Worm (Caenorhabditis elegans): ENCODE data around the gene ZC443.2.

The ZC443.2 gene

DNA sequence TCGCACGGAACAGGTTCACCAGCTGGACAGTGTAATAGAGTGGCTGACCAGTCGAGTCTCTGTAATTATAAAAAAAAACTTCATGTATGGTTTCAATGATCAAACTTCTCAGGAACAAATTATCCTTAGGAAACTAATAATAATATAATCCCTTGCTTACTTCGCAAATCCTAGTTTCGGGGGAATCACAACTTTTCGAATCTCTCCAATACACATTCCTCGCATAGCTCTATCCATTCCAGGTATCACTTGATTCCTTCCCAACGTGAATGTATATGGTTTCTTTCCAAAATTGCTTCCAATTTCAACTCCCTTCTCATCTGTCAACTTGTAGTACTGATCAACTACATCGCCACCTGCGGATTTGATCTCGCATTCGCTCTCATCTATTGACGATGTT, 24.7 kb downstream of the ZC443.2 start:
- no peak for TF ChIP-seq Y53F4B.3 (GFP tag; IDR thresholded peaks at IDR 0.05)
- no peak for TF ChIP-seq die-1 (tag; optimal IDR thresholded peaks at IDR 0.05)
- no peak for TF ChIP-seq ama-1 (optimal IDR thresholded peaks at IDR 0.05)
- TF ChIP-seq ama-1 (GFP tag; optimal IDR thresholded peaks at IDR 0.05), result no peak
- TF ChIP-seq B0035.1 (tag; optimal IDR thresholded peaks at IDR 0.05), result no peak
- TF ChIP-seq lir-1 (GFP tag; conservative IDR thresholded peaks at IDR 0.05), result no peak
- TF ChIP-seq lin-54 (GFP tag; optimal IDR thresholded peaks at IDR 0.05), result no peak

DNA sequence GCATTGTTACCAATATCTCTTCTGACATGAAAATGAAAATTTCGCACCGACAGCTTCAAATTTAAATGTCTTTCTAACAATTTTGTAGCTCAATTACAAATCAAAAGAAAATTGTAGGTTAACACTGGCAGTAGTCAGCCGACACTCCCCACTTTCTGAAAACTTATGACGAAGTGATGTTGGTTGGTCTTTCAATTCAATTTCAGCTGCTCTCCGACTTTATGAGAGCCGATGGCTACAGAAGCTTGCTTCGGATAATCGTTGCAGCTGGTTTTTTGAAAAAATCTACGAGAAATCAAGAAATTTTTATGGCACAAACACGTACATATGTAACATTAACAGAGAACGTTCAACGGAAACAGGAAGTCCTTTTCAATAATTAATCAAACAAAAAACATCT, 26.1 kb downstream of the ZC443.2 start, which contains the start of gene sre-20:
Gene sre-20, minus strand, starts transcription at position 101 of the 400 bp plus-strand sequence.
- no peak for TF ChIP-seq unc-62 (GFP tag; optimal IDR thresholded peaks at IDR 0.05)
- no peak for TF ChIP-seq atf-7 (tag; optimal IDR thresholded peaks at IDR 0.05)
- TF ChIP-seq snpc-4 (GFP tag; optimal IDR thresholded peaks at IDR 0.05), result no peak
- no peak for TF ChIP-seq snpc-4 (tag; optimal IDR thresholded peaks at IDR 0.05)
- TF ChIP-seq aptf-2 (GFP tag; conservative IDR thresholded peaks at IDR 0.05), result no peak
- no peak for TF ChIP-seq attf-3 (GFP tag; conservative IDR thresholded peaks at IDR 0.05)
- TF ChIP-seq egl-18 (GFP tag; IDR thresholded peaks at IDR 0.05), result no peak
- no peak for TF ChIP-seq F57C9.4 (tag; optimal IDR thresholded peaks at IDR 0.05)
- TF ChIP-seq K12H6.12 (tag; optimal IDR thresholded peaks at IDR 0.05), result no peak
- no peak for TF ChIP-seq Y53F4B.3 (GFP tag; IDR thresholded peaks at IDR 0.05)

DNA sequence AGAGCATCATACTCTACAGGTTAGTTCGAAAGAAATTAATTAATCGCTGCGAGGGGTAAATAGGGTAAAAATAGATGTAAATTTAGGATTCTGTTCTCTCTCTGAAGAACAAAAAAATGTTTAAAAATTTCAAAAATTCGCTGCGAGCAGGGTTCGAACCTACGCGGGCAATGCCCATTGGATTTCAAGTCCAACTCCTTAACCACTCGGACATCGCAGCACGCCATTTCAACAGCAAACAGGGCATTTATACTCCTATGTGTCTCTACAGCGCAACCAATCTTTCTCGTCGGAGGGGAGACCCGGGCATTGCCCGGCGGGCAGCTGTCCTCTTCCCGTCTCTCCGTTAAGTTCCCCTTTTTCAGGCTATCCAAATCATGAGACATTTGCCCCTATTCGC, 30.7 kb downstream of the ZC443.2 start:
- peak; percentile 65 for TF ChIP-seq snpc-3.4 (tag; optimal IDR thresholded peaks at IDR 0.05)
- no peak for TF ChIP-seq Y53G8AR.9 (GFP tag; conservative IDR thresholded peaks at IDR 0.05)
- no peak; the same call in 1 of the 2 replicates for TF ChIP-seq hsf-1 (GFP tag; IDR thresholded peaks at IDR 0.05)
- no peak for TF ChIP-seq zfh-2 (GFP tag; conservative IDR thresholded peaks at IDR 0.05)
- TF ChIP-seq xnd-1 (tag; optimal IDR thresholded peaks at IDR 0.05), result no peak
- peak; percentile 76 for TF ChIP-seq hmg-1.2 (GFP tag; IDR thresholded peaks at IDR 0.05)
- TF ChIP-seq egrh-3 (GFP tag; IDR thresholded peaks at IDR 0.05), result 0 out of 2 replicates have a peak, but pooled peaks have one; percentile 45
- TF ChIP-seq attf-5 (GFP tag; optimal IDR thresholded peaks at IDR 0.05), result peak; percentile 81
- 0 out of 2 replicates have a peak, but pooled peaks have one; percentile 60 for TF ChIP-seq cebp-1 (GFP tag; IDR thresholded peaks at IDR 0.05)
- no peak for TF ChIP-seq cebp-1 (tag; optimal IDR thresholded peaks at IDR 0.05)
- TF ChIP-seq ets-4 (GFP tag; optimal IDR thresholded peaks at IDR 0.05), result peak; percentile 74
- no peak; the same call in 1 of the 2 replicates for TF ChIP-seq F33H1.4 (GFP tag; IDR thresholded peaks at IDR 0.05)
- TF ChIP-seq mcd-1 (GFP tag; IDR thresholded peaks at IDR 0.05), result peak; percentile 72
- TF ChIP-seq ama-1 (optimal IDR thresholded peaks at IDR 0.05), result no peak
- peak in 1 of 2 experiments; percentile 76 for TF ChIP-seq ama-1 (GFP tag; optimal IDR thresholded peaks at IDR 0.05)
- TF ChIP-seq F22D6.2 (tag; optimal IDR thresholded peaks at IDR 0.05), result no peak
- no peak for TF ChIP-seq dpl-1 (GFP tag; optimal IDR thresholded peaks at IDR 0.05)
- 0 out of 2 replicates have a peak, but pooled peaks have one; percentile 61 for TF ChIP-seq nhr-120 (GFP tag; IDR thresholded peaks at IDR 0.05)
- peak; percentile 64; the same call in 1 of the 2 replicates for TF ChIP-seq aptf-2 (GFP tag; conservative IDR thresholded peaks at IDR 0.05)
- peak; percentile 89 for TF ChIP-seq die-1 (tag; optimal IDR thresholded peaks at IDR 0.05)
- no peak for TF ChIP-seq hrde-1 (tag; optimal IDR thresholded peaks at IDR 0.05; ENCODE audit: borderline replicate concordance)
- TF ChIP-seq hlh-26 (GFP tag; conservative IDR thresholded peaks at IDR 0.05), result no peak
- peak; percentile 59 for TF ChIP-seq T26A5.8 (tag; optimal IDR thresholded peaks at IDR 0.05)
- TF ChIP-seq B0261.1 (tag; optimal IDR thresholded peaks at IDR 0.05), result peak; percentile 85
- no peak for TF ChIP-seq attf-6 (GFP tag; IDR thresholded peaks at IDR 0.05)
- peak; percentile 35 for TF ChIP-seq mes-4 (tag; optimal IDR thresholded peaks at IDR 0.05)
- peak; percentile 78; the same call in 1 of the 2 replicates for TF ChIP-seq ceh-40 (GFP tag; IDR thresholded peaks at IDR 0.05)
- TF ChIP-seq nfyb-1 (GFP tag; IDR thresholded peaks at IDR 0.05), result peak; percentile 75
- peak; percentile 83 for TF ChIP-seq F23B12.7 (tag; optimal IDR thresholded peaks at IDR 0.05; ENCODE audit: insufficient read depth)
- TF ChIP-seq nhr-179 (tag; optimal IDR thresholded peaks at IDR 0.05), result no peak
- TF ChIP-seq lag-1 (GFP tag; IDR thresholded peaks at IDR 0.05), result no peak
- TF ChIP-seq ceh-79 (tag; optimal IDR thresholded peaks at IDR 0.05), result peak; percentile 69
- TF ChIP-seq K11D2.4 (GFP tag; IDR thresholded peaks at IDR 0.05), result no peak
- TF ChIP-seq lsl-1 (GFP tag; optimal IDR thresholded peaks at IDR 0.05), result peak; percentile 37
